Fruit fly (Drosophila melanogaster): ENCODE results near the gene Ldaf1.

dm6 chrX:1865673-1866072 is 36.0 kb downstream of the Ldaf1 start, which contains the start of the genes Gcna and MED18:
- TF ChIP-seq CG6792 (GFP tag; optimal IDR thresholded peaks at IDR 0.05) (no peak), acj6 (GFP tag; optimal IDR thresholded peaks at IDR 0.05) (no peak), Hr4 (GFP tag; optimal IDR thresholded peaks at IDR 0.05) (no peak), dsx (GFP tag; optimal IDR thresholded peaks at IDR 0.05; ENCODE audit: poor library complexity, severe bottlenecking) (no peak), CG16779 (tag; optimal IDR thresholded peaks at IDR 0.05) (no peak), fd85E (GFP tag; optimal IDR thresholded peaks at IDR 0.05) (no peak), CG6276 (GFP tag; optimal IDR thresholded peaks at IDR 0.05) (no peak), Sox14 (GFP tag; optimal IDR thresholded peaks at IDR 0.05) (no peak), OdsH (GFP tag; optimal IDR thresholded peaks at IDR 0.05) (no peak), esn (GFP tag; optimal IDR thresholded peaks at IDR 0.05) (no peak), CG9139 (GFP tag; optimal IDR thresholded peaks at IDR 0.05) (no peak), Ets96B (tag; optimal IDR thresholded peaks at IDR 0.05) (no peak), svp (GFP tag) (no peak), CG11294 (GFP tag; IDR thresholded peaks at IDR 0.05) (no peak)
